Worm (Caenorhabditis elegans) whole organism, L3 larva: Measurements from ENCODE around the gene srx-113.

Experiments used
- ZK546.5 ChIP-seq: sonication (generic microtip); optimal IDR thresholded peaks from 2 replicates; lab custom pipeline; 2017; ENCODE audit warnings: missing biosample characterization, missing genetic modification characterization
- ama-1 ChIP-seq: fragments of 150-350 bp; optimal IDR thresholded peaks from 2 replicates; lab custom pipeline; 2018
- ceh-16 ChIP-seq: sonication (generic microtip); optimal IDR thresholded peaks from 2 replicates; lab custom pipeline; 2017; ENCODE audit warnings: missing biosample characterization, missing genetic modification characterization
- ceh-28 ChIP-seq: fragments of 150-350 bp; optimal IDR thresholded peaks from 2 replicates; lab custom pipeline; 2014; ENCODE audit warnings: missing biosample characterization, missing genetic modification reagents, missing genetic modification characterization
- ceh-82 ChIP-seq: fragments of 150-350 bp; optimal IDR thresholded peaks from 2 replicates; lab custom pipeline; 2014; ENCODE audit warnings: missing biosample characterization, missing genetic modification characterization
- ceh-9 ChIP-seq: sonication (generic microtip); optimal IDR thresholded peaks from 2 replicates; lab custom pipeline; 2018; ENCODE audit warnings: missing biosample characterization, missing genetic modification characterization
- daf-12 ChIP-seq: fragments of 150-350 bp; optimal IDR thresholded peaks from 2 replicates; lab custom pipeline; 2014; ENCODE audit warnings: missing biosample characterization, missing genetic modification reagents, missing genetic modification characterization
- egl-27 ChIP-seq: sonication (generic microtip); optimal IDR thresholded peaks from 4 replicates; lab custom pipeline; 2017; ENCODE audit warnings: missing biosample characterization, missing genetic modification reagents, missing genetic modification characterization
- egl-5 ChIP-seq: fragments of 150-350 bp; optimal IDR thresholded peaks from 2 replicates; lab custom pipeline; 2017; ENCODE audit warnings: missing biosample characterization, missing genetic modification reagents, missing genetic modification characterization, inconsistent platforms
- elt-1 ChIP-seq: fragments of 150-350 bp; optimal IDR thresholded peaks from 2 replicates; lab custom pipeline; 2014; ENCODE audit warnings: missing biosample characterization, missing genetic modification characterization
- elt-2 ChIP-seq: sonication (generic microtip); optimal IDR thresholded peaks from 2 replicates; lab custom pipeline; 2016; ENCODE audit warnings: missing genetic modification reagents, mild to moderate bottlenecking, missing genetic modification characterization, missing compliant biosample characterization
- elt-3 ChIP-seq, 3 experiments: fragments of 150-350 bp in 1 of 3; sonication (generic microtip) in 2 of 3; optimal IDR thresholded peaks; 2 replicates in 2 of 3; 4 replicates in 1 of 3; lab custom pipeline; 2014 to 2017; ENCODE audit warnings: missing biosample characterization in 3 of 3, missing genetic modification characterization in 3 of 3
- fkh-2 ChIP-seq: fragments of 150-350 bp; optimal IDR thresholded peaks from 2 replicates; lab custom pipeline; 2014; ENCODE audit warnings: missing biosample characterization, missing genetic modification reagents, missing genetic modification characterization
- fos-1 ChIP-seq: fragments of 150-350 bp; optimal IDR thresholded peaks from 2 replicates; lab custom pipeline; 2014; ENCODE audit warnings: missing biosample characterization, missing genetic modification characterization
- hmg-11 ChIP-seq: sonication (generic microtip); optimal IDR thresholded peaks from 2 replicates; lab custom pipeline; 2016; ENCODE audit warnings: missing genetic modification characterization, missing compliant biosample characterization
- jun-1 ChIP-seq: fragments of 150-350 bp; optimal IDR thresholded peaks from 2 replicates; lab custom pipeline; 2014; ENCODE audit warnings: missing biosample characterization, missing genetic modification reagents, missing genetic modification characterization
- lin-15B ChIP-seq: fragments of 150-350 bp; optimal IDR thresholded peaks from 2 replicates; lab custom pipeline; 2014; ENCODE audit warnings: missing biosample characterization, missing genetic modification characterization
- lin-39 ChIP-seq: fragments of 150-350 bp; optimal IDR thresholded peaks from 2 replicates; lab custom pipeline; 2018; ENCODE audit warnings: missing biosample characterization, missing genetic modification reagents, missing genetic modification characterization
- nfya-1 ChIP-seq: sonication (generic microtip); optimal IDR thresholded peaks from 2 replicates; lab custom pipeline; 2017; ENCODE audit warnings: missing genetic modification characterization, mild to moderate bottlenecking, missing compliant biosample characterization, antibody characterized with exemption, moderate library complexity; ENCODE audit not compliant: insufficient read depth
- nhr-11 ChIP-seq: fragments of 150-350 bp; optimal IDR thresholded peaks from 2 replicates; lab custom pipeline; 2014; ENCODE audit warnings: missing biosample characterization, missing genetic modification characterization
- nhr-12 ChIP-seq: fragments of 150-350 bp; optimal IDR thresholded peaks from 2 replicates; lab custom pipeline; 2014; ENCODE audit warnings: missing biosample characterization, missing genetic modification characterization
- nhr-23 ChIP-seq: fragments of 150-350 bp; optimal IDR thresholded peaks from 2 replicates; lab custom pipeline; 2014; ENCODE audit warnings: missing biosample characterization, missing genetic modification reagents, missing genetic modification characterization
- nhr-237 ChIP-seq: fragments of 150-350 bp; optimal IDR thresholded peaks from 2 replicates; lab custom pipeline; 2014; ENCODE audit warnings: missing biosample characterization, missing genetic modification characterization
- nhr-25 ChIP-seq: sonication (generic microtip); optimal IDR thresholded peaks from 2 replicates; lab custom pipeline; 2017; ENCODE audit warnings: missing biosample characterization, missing genetic modification characterization
- nhr-28 ChIP-seq: fragments of 150-350 bp; optimal IDR thresholded peaks from 2 replicates; lab custom pipeline; 2014; ENCODE audit warnings: missing biosample characterization, missing genetic modification characterization
- nhr-43 ChIP-seq: sonication (generic microtip); optimal IDR thresholded peaks from 2 replicates; lab custom pipeline; 2016; ENCODE audit warnings: mild to moderate bottlenecking, missing genetic modification characterization, missing compliant biosample characterization; ENCODE audit not compliant: poor library complexity, severe bottlenecking
- nhr-67 ChIP-seq: fragments of 150-350 bp; optimal IDR thresholded peaks from 2 replicates; lab custom pipeline; 2014; ENCODE audit warnings: missing biosample characterization, missing genetic modification characterization
- nhr-76 ChIP-seq: fragments of 150-350 bp; sonication (generic microtip); optimal IDR thresholded peaks from 5 replicates; lab custom pipeline; 2014; ENCODE audit warnings: missing biosample characterization, missing genetic modification characterization
- nhr-77 ChIP-seq: fragments of 150-350 bp; optimal IDR thresholded peaks from 2 replicates; lab custom pipeline; 2014; ENCODE audit warnings: missing biosample characterization, missing genetic modification characterization
- pha-4 ChIP-seq: fragments of 150-350 bp; optimal IDR thresholded peaks from 2 replicates; lab custom pipeline; 2014; ENCODE audit warnings: missing biosample characterization, missing genetic modification reagents, missing genetic modification characterization
- pqm-1 ChIP-seq: fragments of 150-350 bp; optimal IDR thresholded peaks from 2 replicates; lab custom pipeline; 2017; ENCODE audit warnings: missing biosample characterization, missing genetic modification characterization, inconsistent platforms
- sea-2 ChIP-seq: fragments of 150-350 bp; sonication (generic microtip); optimal IDR thresholded peaks from 4 replicates; lab custom pipeline; 2014; ENCODE audit warnings: missing biosample characterization, missing genetic modification reagents, missing genetic modification characterization
- snpc-4 ChIP-seq: fragments of 150-350 bp; optimal IDR thresholded peaks from 2 replicates; lab custom pipeline; 2014; ENCODE audit warnings: missing biosample characterization, missing genetic modification characterization
- unc-39 ChIP-seq: sonication (generic microtip); optimal IDR thresholded peaks from 4 replicates; lab custom pipeline; 2017; ENCODE audit warnings: missing biosample characterization, missing genetic modification characterization
- unc-62 ChIP-seq: fragments of 150-350 bp; sonication (generic microtip); optimal IDR thresholded peaks from 4 replicates; lab custom pipeline; 2014; ENCODE audit warnings: missing biosample characterization, missing genetic modification reagents, missing genetic modification characterization
- zag-1 ChIP-seq: fragments of 150-350 bp; optimal IDR thresholded peaks from 2 replicates; lab custom pipeline; 2014; ENCODE audit warnings: missing biosample characterization, missing genetic modification characterization
- ztf-4 ChIP-seq: fragments of 150-350 bp; optimal IDR thresholded peaks from 2 replicates; lab custom pipeline; 2014; ENCODE audit warnings: missing biosample characterization, missing genetic modification characterization

srx-113 gene

DNA sequence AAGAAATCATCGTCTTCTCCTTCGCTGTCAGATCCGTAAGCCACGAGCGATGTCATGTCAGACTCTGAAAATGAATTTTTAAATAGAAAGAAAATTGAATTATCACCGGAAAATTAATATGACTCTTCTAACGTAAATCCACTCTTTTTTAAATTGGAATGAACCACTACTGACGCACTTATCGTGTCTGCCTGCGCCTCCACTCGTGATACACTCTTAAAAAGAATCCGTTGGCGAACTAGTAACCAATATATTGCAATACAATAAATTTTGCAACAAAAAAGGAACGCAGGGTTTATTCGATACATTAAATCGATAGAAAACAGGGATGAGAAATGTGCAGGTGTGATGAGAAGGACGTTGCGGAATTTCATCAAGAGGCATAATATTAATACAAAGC lies 27.5 kb upstream of the srx-113 start, which contains the start of gene ccch-3 (continued):
- TF ChIP-seq nhr-25 (peak; percentile 55), nhr-237 (tag; lab: Kevin White, UChicago) (no peak), egl-5 (tag; lab: Kevin White, UChicago) (no peak), unc-62 (GFP tag; lab: Kevin White, UChicago) (no peak), ceh-28 (tag; lab: Kevin White, UChicago) (no peak), zag-1 (no peak), ceh-9 (no peak), lin-15B (tag; lab: Kevin White, UChicago) (peak; percentile 49), egl-27 (tag; lab: Kevin White, UChicago) (no peak), elt-1 (tag; lab: Kevin White, UChicago) (no peak), nhr-12 (tag; lab: Kevin White, UChicago) (no peak), unc-39 (tag; lab: Kevin White, UChicago) (no peak), fkh-2 (tag; lab: Kevin White, UChicago) (no peak), fos-1 (tag; lab: Kevin White, UChicago) (no peak), ztf-4 (tag; lab: Kevin White, UChicago) (no peak), nfya-1 (tag; lab: Kevin White, UChicago) (peak; percentile 55), jun-1 (no peak), lin-39 (no peak), elt-3 (tag; optimal IDR thresholded peaks at IDR 0.05; lab: Kevin White, UChicago) (no peak), ceh-16 (tag; lab: Kevin White, UChicago) (no peak), ZK546.5 (tag; lab: Kevin White, UChicago) (no peak), nhr-67 (no peak), nhr-23 (peak; percentile 84), sea-2 (GFP tag; lab: Kevin White, UChicago) (no peak), elt-2 (tag; lab: Kevin White, UChicago) (peak; percentile 23)
- TF ChIP-seq, all 47 proteins: peak for 12

DNA sequence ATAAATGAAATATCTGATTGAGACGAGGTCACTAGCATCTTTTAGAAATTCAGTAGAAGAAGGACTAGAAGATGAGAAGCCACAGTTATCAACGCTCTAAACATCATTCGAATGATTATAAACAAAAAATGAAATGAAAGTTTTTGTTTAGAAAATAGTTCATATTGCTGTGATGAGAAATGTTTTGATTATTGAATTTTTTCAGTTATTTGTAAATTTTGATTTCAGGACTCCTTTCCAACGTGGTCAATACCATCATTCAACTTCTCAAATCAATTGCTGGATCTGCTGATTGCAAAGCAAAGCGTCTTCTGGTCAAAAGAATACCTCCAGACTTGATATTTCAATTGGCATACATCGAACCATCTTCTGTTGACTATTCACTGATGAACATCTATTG lies 26.2 kb upstream of the srx-113 start, which contains the start of gene W05B10.6:
Gene W05B10.6 (minus strand): TSS at position 101 of the 400 bp plus-strand sequence.
- TF ChIP-seq nhr-67 = no peak
- TF ChIP-seq nhr-76 = no peak
- no peak for TF ChIP-seq unc-62 (GFP tag; lab: Kevin White, UChicago)
- no peak for TF ChIP-seq nhr-77
- TF ChIP-seq nhr-28 (tag; lab: Kevin White, UChicago) = no peak

ce11 chrV:12649636-12650035 lies 17.7 kb upstream of the srx-113 start, which contains the start of gene lin-25:
TSS of gene lin-25 (plus strand) at chrV:12649925.
- peak; percentile 27 for TF ChIP-seq snpc-4 (tag; lab: Kevin White, UChicago)
- peak; percentile 24 for TF ChIP-seq nhr-25
- no peak for TF ChIP-seq nhr-43 (tag; lab: Kevin White, UChicago)
- TF ChIP-seq nhr-28 (tag; lab: Kevin White, UChicago) = no peak
- peak; percentile 42 for TF ChIP-seq nfya-1 (tag; lab: Kevin White, UChicago)
- peak; percentile 51 for TF ChIP-seq lin-15B (tag; lab: Kevin White, UChicago)
- peak; percentile 58 for TF ChIP-seq hmg-11 (tag; lab: Kevin White, UChicago)
- peak; percentile 63 for TF ChIP-seq pha-4 (tag; lab: Kevin White, UChicago)
- TF ChIP-seq fos-1 (tag; lab: Kevin White, UChicago) = no peak

DNA sequence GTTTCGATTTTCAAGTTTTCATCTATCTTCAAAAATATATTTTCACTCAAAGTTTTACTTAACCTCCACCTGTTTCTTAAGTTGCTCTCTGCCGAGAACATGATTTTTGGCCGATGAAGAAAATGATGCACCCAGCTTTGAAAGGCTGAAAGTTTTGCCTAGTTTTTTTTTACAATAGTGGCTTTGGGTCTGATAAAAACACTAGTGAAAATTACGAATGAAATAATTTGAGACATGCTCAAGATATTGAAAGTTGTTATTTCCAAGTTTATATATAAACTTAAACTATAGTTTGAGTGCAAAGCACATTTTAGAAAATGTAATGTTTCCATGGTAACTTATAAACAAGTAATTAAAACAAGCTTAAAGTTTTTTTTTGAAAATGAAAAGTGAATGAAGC lies 17.3 kb upstream of the srx-113 start, which contains the start of gene gpa-9:
Gene gpa-9 (minus strand): TSS at position 101 of the 400 bp plus-strand sequence.
- no peak for TF ChIP-seq fkh-2 (tag; lab: Kevin White, UChicago)
- no peak for TF ChIP-seq snpc-4 (tag; lab: Kevin White, UChicago)
- no peak for TF ChIP-seq lin-15B (tag; lab: Kevin White, UChicago)
- TF ChIP-seq daf-12 (tag; lab: Kevin White, UChicago) = no peak
- no peak for TF ChIP-seq nhr-28 (tag; lab: Kevin White, UChicago)
- TF ChIP-seq sea-2 (GFP tag; lab: Kevin White, UChicago) = no peak
- no peak for TF ChIP-seq fos-1 (tag; lab: Kevin White, UChicago)
- no peak for TF ChIP-seq ama-1 (lab: Kevin White, UChicago)
- no peak for TF ChIP-seq nhr-12 (tag; lab: Kevin White, UChicago)
- TF ChIP-seq nhr-67 = no peak
- no peak for TF ChIP-seq unc-39 (tag; lab: Kevin White, UChicago)
- TF ChIP-seq pqm-1 (tag; lab: Kevin White, UChicago) = no peak
- no peak for TF ChIP-seq nhr-23
- TF ChIP-seq nhr-237 (tag; lab: Kevin White, UChicago) = no peak
- no peak for TF ChIP-seq jun-1
- TF ChIP-seq elt-1 (tag; lab: Kevin White, UChicago) = no peak
- no peak for TF ChIP-seq ceh-82 (tag; lab: Kevin White, UChicago)
- TF ChIP-seq nhr-11 (tag; lab: Kevin White, UChicago) = no peak
- TF ChIP-seq unc-62 (GFP tag; lab: Kevin White, UChicago) = no peak
